Fruit fly (Drosophila melanogaster) whole organism, embryonic: ENCODE measurements around the gene Coq2.
A peak's percentile ranks its signal among the peaks of the same experiment; 100 is the strongest.

Experiments used
- Adf1 ChIP-seq: fragments of 200-800 bp; sonication (Bioruptor generic); IDR thresholded peaks from 2 replicates; pipeline ENCODE4 v1.3.6; 2022; ENCODE audit warnings: missing biosample characterization, missing genetic modification characterization
- Atf6 ChIP-seq: fragments of 200-800 bp; sonication (Bioruptor generic); IDR thresholded peaks from 2 replicates; pipeline ENCODE4 v1.3.6; 2022; ENCODE audit warnings: missing biosample characterization, missing genetic modification characterization
- Bteb2 ChIP-seq: fragments of 200-800 bp; sonication (Bioruptor generic); optimal IDR thresholded peaks from 2 replicates; lab custom pipeline; 2016; ENCODE audit warnings: missing biosample characterization, missing genetic modification characterization
- CG10209 ChIP-seq: fragments of 200-800 bp; sonication (Bioruptor generic); optimal IDR thresholded peaks from 3 replicates; lab custom pipeline; 2017; ENCODE audit warnings: missing biosample characterization, mild to moderate bottlenecking, missing genetic modification characterization, missing genetic modification reagents
- CG1024 ChIP-seq: fragments of 200-800 bp; sonication (Bioruptor generic); IDR thresholded peaks from 2 replicates; pipeline ENCODE4 v1.3.6; 2022; ENCODE audit warnings: missing biosample characterization, missing genetic modification characterization
- CG10321 ChIP-seq: fragments of 200-800 bp; sonication (Bioruptor generic); IDR thresholded peaks from 2 replicates; pipeline ENCODE4 v1.3.6; 2022; ENCODE audit warnings: missing biosample characterization, missing genetic modification characterization
- CG13894 ChIP-seq: fragments of 200-800 bp; sonication (Bioruptor generic); optimal IDR thresholded peaks from 3 replicates; lab custom pipeline; 2018; ENCODE audit warnings: missing biosample characterization, mild to moderate bottlenecking, missing genetic modification characterization, moderate library complexity
- CG14014 ChIP-seq: fragments of 200-800 bp; sonication (Bioruptor generic); IDR thresholded peaks from 2 replicates; pipeline ENCODE4 v1.3.6; 2022; ENCODE audit warnings: missing biosample characterization, missing genetic modification characterization
- CG15011 ChIP-seq: fragments of 200-800 bp; sonication (Bioruptor generic); optimal IDR thresholded peaks from 3 replicates; lab custom pipeline; 2018; ENCODE audit warnings: missing biosample characterization, mild to moderate bottlenecking, missing genetic modification characterization
- CG15269 ChIP-seq: fragments of 200-800 bp; sonication (Bioruptor generic); optimal IDR thresholded peaks from 2 replicates; lab custom pipeline; 2018; ENCODE audit warnings: missing biosample characterization, mild to moderate bottlenecking, missing genetic modification characterization, moderate library complexity
- CG15696 ChIP-seq: fragments of 200-800 bp; sonication (Bioruptor generic); optimal IDR thresholded peaks from 2 replicates; lab custom pipeline; 2019; ENCODE audit warnings: missing biosample characterization, mild to moderate bottlenecking, missing genetic modification characterization, moderate library complexity
- CG17359 ChIP-seq: fragments of 200-800 bp; sonication (Bioruptor generic); optimal IDR thresholded peaks from 3 replicates; lab custom pipeline; 2018; ENCODE audit warnings: missing biosample characterization, mild to moderate bottlenecking, missing genetic modification characterization, moderate library complexity
- CG30403 ChIP-seq: fragments of 200-800 bp; sonication (Bioruptor generic); optimal IDR thresholded peaks from 3 replicates; lab custom pipeline; 2016; ENCODE audit warnings: missing biosample characterization, missing genetic modification characterization
- CG42726 ChIP-seq: fragments of 200-800 bp; sonication (Bioruptor generic); IDR thresholded peaks from 2 replicates; pipeline ENCODE4 v1.3.6; 2022; ENCODE audit warnings: missing biosample characterization, missing genetic modification characterization; ENCODE audit not compliant: partially characterized antibody
- CG4328 ChIP-seq: fragments of 200-800 bp; sonication (Bioruptor generic); optimal IDR thresholded peaks from 3 replicates; lab custom pipeline; 2017; ENCODE audit warnings: missing biosample characterization, missing genetic modification reagents, missing genetic modification characterization
- CG6854 ChIP-seq: fragments of 200-800 bp; sonication (Bioruptor generic); optimal IDR thresholded peaks from 3 replicates; lab custom pipeline; 2017; ENCODE audit warnings: missing biosample characterization, mild to moderate bottlenecking, missing genetic modification characterization
- CG8388 ChIP-seq: fragments of 200-800 bp; sonication (Bioruptor generic); optimal IDR thresholded peaks from 2 replicates; lab custom pipeline; 2019; ENCODE audit warnings: missing biosample characterization, mild to moderate bottlenecking, missing genetic modification characterization, moderate library complexity
- CG8944 ChIP-seq: fragments of 200-800 bp; sonication (Bioruptor generic); optimal IDR thresholded peaks from 3 replicates; lab custom pipeline; 2016; ENCODE audit warnings: missing biosample characterization, missing genetic modification characterization
- CG9609 ChIP-seq: fragments of 200-800 bp; sonication (Bioruptor generic); optimal IDR thresholded peaks from 3 replicates; lab custom pipeline; 2016; ENCODE audit warnings: missing biosample characterization, missing genetic modification characterization
- CoRest ChIP-seq: fragments of 200-800 bp; sonication (Bioruptor generic); optimal IDR thresholded peaks from 3 replicates; lab custom pipeline; 2018; ENCODE audit warnings: missing biosample characterization, mild to moderate bottlenecking, missing genetic modification characterization, moderate library complexity
- CrebB ChIP-seq: fragments of 200-800 bp; sonication (Bioruptor generic); optimal IDR thresholded peaks from 3 replicates; lab custom pipeline; 2018; ENCODE audit warnings: missing biosample characterization, mild to moderate bottlenecking, missing genetic modification characterization
- D19B ChIP-seq: fragments of 200-800 bp; sonication (Bioruptor generic); optimal IDR thresholded peaks from 2 replicates; lab custom pipeline; 2017; ENCODE audit warnings: missing biosample characterization, mild to moderate bottlenecking, missing genetic modification characterization
- ERR ChIP-seq: fragments of 200-800 bp; sonication (Bioruptor generic); optimal IDR thresholded peaks from 2 replicates; lab custom pipeline; 2016; ENCODE audit warnings: missing biosample characterization, missing genetic modification characterization
- H15 ChIP-seq: fragments of 200-800 bp; sonication (Bioruptor generic); IDR thresholded peaks from 3 replicates; pipeline ENCODE4 v1.3.6; 2022; ENCODE audit warnings: missing biosample characterization, missing genetic modification characterization
- HLH4C ChIP-seq: fragments of 200-800 bp; sonication (Bioruptor generic); IDR thresholded peaks from 3 replicates; pipeline ENCODE4 v1.3.6; 2022; ENCODE audit warnings: missing biosample characterization, missing genetic modification characterization; ENCODE audit not compliant: partially characterized antibody
- HLHmδ ChIP-seq: fragments of 200-800 bp; sonication (Bioruptor generic); optimal IDR thresholded peaks from 2 replicates; lab custom pipeline; 2018; ENCODE audit warnings: missing biosample characterization, mild to moderate bottlenecking, missing genetic modification characterization, moderate library complexity
- Hmx ChIP-seq: fragments of 200-800 bp; sonication (Bioruptor generic); optimal IDR thresholded peaks from 2 replicates; lab custom pipeline; 2016; ENCODE audit warnings: missing biosample characterization, missing genetic modification characterization
- Hsf ChIP-seq: fragments of 200-800 bp; sonication (Bioruptor generic); optimal IDR thresholded peaks from 3 replicates; lab custom pipeline; 2016; ENCODE audit warnings: missing biosample characterization, missing genetic modification characterization
- Mad ChIP-seq: fragments of 200-800 bp; sonication (Bioruptor generic); optimal IDR thresholded peaks from 2 replicates; lab custom pipeline; 2016; ENCODE audit warnings: missing biosample characterization, missing genetic modification characterization
- Myb ChIP-seq: fragments of 200-800 bp; sonication (Bioruptor generic); optimal IDR thresholded peaks from 2 replicates; lab custom pipeline; 2016; ENCODE audit warnings: missing biosample characterization, missing genetic modification characterization
- NC2β ChIP-seq: fragments of 200-800 bp; sonication (Bioruptor generic); optimal IDR thresholded peaks from 2 replicates; lab custom pipeline; 2016; ENCODE audit warnings: missing biosample characterization, missing genetic modification characterization
- Ptx1 ChIP-seq: fragments of 200-800 bp; sonication (Bioruptor generic); IDR thresholded peaks from 2 replicates; pipeline ENCODE4 v1.3.6; 2022; ENCODE audit warnings: missing biosample characterization, missing genetic modification characterization
- Sin3A ChIP-seq: fragments of >200 bp; optimal IDR thresholded peaks from 2 replicates; lab custom pipeline; 2018
- al ChIP-seq: fragments of 200-800 bp; sonication (Bioruptor generic); IDR thresholded peaks from 2 replicates; pipeline ENCODE4 v1.3.6; 2022; ENCODE audit warnings: missing biosample characterization, missing genetic modification characterization
- amos ChIP-seq: fragments of 200-800 bp; sonication (Bioruptor generic); IDR thresholded peaks from 2 replicates; pipeline ENCODE4 v1.3.6; 2022; ENCODE audit warnings: missing biosample characterization, missing genetic modification characterization; ENCODE audit not compliant: partially characterized antibody
- ara ChIP-seq: fragments of 200-800 bp; sonication (Bioruptor generic); IDR thresholded peaks from 2 replicates; pipeline ENCODE4 v1.3.6; 2022; ENCODE audit warnings: missing biosample characterization, missing genetic modification characterization
- chm ChIP-seq: fragments of 200-800 bp; sonication (Bioruptor generic); IDR thresholded peaks from 2 replicates; pipeline ENCODE4 v1.3.6; 2022; ENCODE audit warnings: missing biosample characterization, missing genetic modification characterization
- crc ChIP-seq: fragments of 200-800 bp; sonication (Bioruptor generic); optimal IDR thresholded peaks from 2 replicates; lab custom pipeline; 2016; ENCODE audit warnings: missing biosample characterization, missing genetic modification characterization
- da ChIP-seq: fragments of 200-800 bp; sonication (Bioruptor generic); optimal IDR thresholded peaks from 2 replicates; lab custom pipeline; 2016; ENCODE audit warnings: missing biosample characterization, missing genetic modification characterization
- eyg ChIP-seq: fragments of 200-800 bp; sonication (Bioruptor generic); optimal IDR thresholded peaks from 3 replicates; lab custom pipeline; 2016; ENCODE audit warnings: missing biosample characterization, missing genetic modification characterization
- fd102C ChIP-seq: fragments of 200-800 bp; sonication (Bioruptor generic); optimal IDR thresholded peaks from 2 replicates; lab custom pipeline; 2018; ENCODE audit warnings: missing biosample characterization, mild to moderate bottlenecking, missing genetic modification characterization, moderate library complexity
- fru ChIP-seq: fragments of >200 bp; optimal IDR thresholded peaks from 2 replicates; lab custom pipeline; 2017
- her ChIP-seq: fragments of 200-800 bp; sonication (Bioruptor generic); optimal IDR thresholded peaks from 2 replicates; lab custom pipeline; 2016; ENCODE audit warnings: missing biosample characterization, missing genetic modification characterization
- jing ChIP-seq: fragments of 200-800 bp; sonication (Bioruptor generic); optimal IDR thresholded peaks from 2 replicates; lab custom pipeline; 2018; ENCODE audit warnings: missing biosample characterization, mild to moderate bottlenecking, missing genetic modification characterization
- kni ChIP-seq: fragments of 200-800 bp; sonication (Bioruptor generic); optimal IDR thresholded peaks from 3 replicates; lab custom pipeline; 2017; ENCODE audit warnings: mild to moderate bottlenecking, missing biosample characterization, missing genetic modification reagents, missing genetic modification characterization
- lilli ChIP-seq: fragments of 200-800 bp; sonication (Bioruptor generic); optimal IDR thresholded peaks from 3 replicates; lab custom pipeline; 2016; ENCODE audit warnings: missing biosample characterization, missing genetic modification characterization
- otp ChIP-seq: fragments of 200-800 bp; sonication (Bioruptor generic); IDR thresholded peaks from 3 replicates; pipeline ENCODE4, ENCODE4 v1.3.6; 2022; ENCODE audit warnings: missing biosample characterization, missing genetic modification characterization
- pho ChIP-seq: fragments of 200-800 bp; sonication (Bioruptor generic); optimal IDR thresholded peaks from 2 replicates; lab custom pipeline; 2016; ENCODE audit warnings: missing biosample characterization, missing genetic modification characterization
- seq ChIP-seq: fragments of 200-800 bp; sonication (Bioruptor generic); IDR thresholded peaks from 2 replicates; pipeline ENCODE4 v1.3.6; 2022; ENCODE audit warnings: missing biosample characterization, missing genetic modification characterization
- tin ChIP-seq: fragments of 200-800 bp; sonication (Bioruptor generic); optimal IDR thresholded peaks from 3 replicates; lab custom pipeline; 2016; ENCODE audit warnings: missing biosample characterization, missing genetic modification characterization
- vnd ChIP-seq: fragments of 200-800 bp; sonication (Bioruptor generic); IDR thresholded peaks from 3 replicates; pipeline ENCODE4 v1.3.6; 2022; ENCODE audit warnings: missing biosample characterization, missing genetic modification characterization; ENCODE audit not compliant: partially characterized antibody

Coq2 gene

dm6 chr3R:8333768-8334470, 17.6 kb upstream of the Coq2 start, which contains the start of gene Poxm (continued):
- TF ChIP-seq CG9609 (GFP tag; lab: Kevin White, UChicago) (peak; percentile 7), otp (no peak), lilli (GFP tag; lab: Kevin White, UChicago) (peak; percentile 81), Hsf (peak; percentile 82), da (GFP tag; lab: Kevin White, UChicago) (no peak), her (GFP tag; lab: Kevin White, UChicago) (no peak), CG8944 (GFP tag; lab: Kevin White, UChicago) (peak; percentile 40), CG1024 (GFP tag; lab: Robert Waterston, UW) (peak; percentile 58; the same call in 1 of the 2 replicates), pho (GFP tag; lab: Kevin White, UChicago) (peak; percentile 16), Sin3A (lab: Kevin White, UChicago) (no peak), CG10209 (peak; percentile 91), CG10321 (GFP tag; lab: Robert Waterston, UW) (0 out of 2 replicates have a peak, but pooled peaks have one; percentile 28), CG13894 (tag; lab: Kevin White, UChicago) (no peak), CG8388 (GFP tag; lab: Kevin White, UChicago) (peak; percentile 88), amos (no peak; the same call in none of the 2 replicates), Ptx1 (peak; percentile 94), fd102C (GFP tag; lab: Kevin White, UChicago) (peak; percentile 1), D19B (GFP tag; lab: Kevin White, UChicago) (peak; percentile 65), CG15269 (tag; lab: Kevin White, UChicago) (peak; percentile 92), CG17359 (tag; lab: Kevin White, UChicago) (peak; percentile 88), CG15696 (tag; lab: Kevin White, UChicago) (peak; percentile 94), Mad (peak; percentile 80), tin (GFP tag; lab: Kevin White, UChicago) (peak; percentile 89), kni (GFP tag; lab: Kevin White, UChicago) (peak; percentile 52), crc (GFP tag; lab: Kevin White, UChicago) (no peak), CG42726 (GFP tag; lab: Robert Waterston, UW) (no peak), ara (peak; percentile 84), NC2β (GFP tag; lab: Kevin White, UChicago) (peak; percentile 29), HLH4C (GFP tag; lab: Robert Waterston, UW) (no peak), H15 (GFP tag; lab: Robert Waterston, UW) (peak; percentile 84), jing (GFP tag; lab: Kevin White, UChicago) (peak; percentile 58), CG15011 (peak; percentile 84), fru (lab: Kevin White, UChicago) (no peak), Atf6 (GFP tag; lab: Robert Waterston, UW) (peak; percentile 79), CG4328 (GFP tag; lab: Kevin White, UChicago) (peak; percentile 86), al (GFP tag; lab: Robert Waterston, UW) (peak; percentile 84), vnd (GFP tag; lab: Robert Waterston, UW) (no peak), CG6854 (peak; percentile 70), Adf1 (peak; percentile 85), chm (GFP tag; lab: Robert Waterston, UW) (no peak), Hmx (GFP tag; lab: Kevin White, UChicago) (peak; percentile 30), HLHmδ (GFP tag; lab: Kevin White, UChicago) (no peak), CG30403 (GFP tag; lab: Kevin White, UChicago) (peak; percentile 95), Myb (GFP tag; lab: Kevin White, UChicago) (peak; percentile 19), CoRest (tag; lab: Kevin White, UChicago) (peak; percentile 97), eyg (GFP tag; lab: Kevin White, UChicago) (peak; percentile 14), Bteb2 (GFP tag; lab: Kevin White, UChicago) (peak; percentile 19), seq (GFP tag; lab: Robert Waterston, UW) (peak; percentile 78), CG14014 (GFP tag; lab: Robert Waterston, UW) (peak; percentile 82; the same call in 1 of the 2 replicates), CrebB (tag; lab: Kevin White, UChicago) (no peak), ERR (GFP tag; lab: Kevin White, UChicago) (no peak)
